Worm (Caenorhabditis elegans) whole organism, L1 larva: Measurements from ENCODE around the gene fbl-1.

ENCODE experiments used
- fkh-8 ChIP-seq: sonication (generic microtip); optimal IDR thresholded peaks from 2 replicates; lab custom pipeline; 2016; ENCODE audit warnings: mild to moderate bottlenecking, missing genetic modification characterization, missing compliant biosample characterization
- unc-86 ChIP-seq: sonication (generic microtip); optimal IDR thresholded peaks from 2 replicates; lab custom pipeline; 2016; ENCODE audit warnings: missing genetic modification characterization, missing compliant biosample characterization

ce11 chrIV:9584352-9584751 lies 43.7 kb downstream of the fbl-1 start:
- TF ChIP-seq fkh-8 (tag; lab: Kevin White, UChicago) (no peak), unc-86 (tag; lab: Kevin White, UChicago) (no peak)
